Worm (Caenorhabditis elegans) whole organism, L4/young adult: ENCODE data around the gene T25F10.3.

Experiments used
- W03F9.2 ChIP-seq: fragments of 150-350 bp; optimal IDR thresholded peaks from 2 replicates; lab custom pipeline; 2014; ENCODE audit warnings: missing biosample characterization, missing genetic modification characterization
- dao-5 ChIP-seq: sonication (generic microtip); optimal IDR thresholded peaks from 2 replicates; lab custom pipeline; 2016; ENCODE audit warnings: missing genotype, missing genetic modification characterization, moderate library complexity, missing compliant biosample characterization
- him-1 ChIP-seq: sonication (generic microtip); optimal IDR thresholded peaks from 2 replicates; lab custom pipeline; 2016; ENCODE audit warnings: missing genotype, missing genetic modification reagents, missing genetic modification characterization, missing compliant biosample characterization

ce11 chrV:6699021-6699420 lies 45.9 kb upstream of the T25F10.3 start:
- TF ChIP-seq dao-5 (tag; lab: Kevin White, UChicago), result no peak
- TF ChIP-seq him-1 (tag; lab: Kevin White, UChicago), result no peak
- no peak for TF ChIP-seq W03F9.2
